Fruit fly (Drosophila melanogaster): ENCODE results near the gene CG6179.

- TF ChIP-seq dmrt11E (tag; optimal IDR thresholded peaks at IDR 0.05) (no peak), CG4404 (GFP tag; IDR thresholded peaks at IDR 0.05) (no peak), CG9932 (GFP tag; IDR thresholded peaks at IDR 0.05) (no peak), Fer3 (tag; optimal IDR thresholded peaks at IDR 0.05) (no peak), unc-4 (GFP tag; IDR thresholded peaks at IDR 0.05; ENCODE audit: partially characterized antibody) (no peak), trem (tag; optimal IDR thresholded peaks at IDR 0.05) (no peak), vnd (GFP tag; IDR thresholded peaks at IDR 0.05; ENCODE audit: partially characterized antibody) (no peak), CG3995 (GFP tag; optimal IDR thresholded peaks at IDR 0.05) (no peak), CG3847 (GFP tag; IDR thresholded peaks at IDR 0.05) (no peak), MBD-R2 (GFP tag; IDR thresholded peaks at IDR 0.05) (no peak), BtbVII (GFP tag; optimal IDR thresholded peaks at IDR 0.05) (no peak)
Measured at dm6 chrX:18422112-18422511, 42.2 kb downstream of the CG6179 start, which contains the start of gene CG42323.
